Worm (Caenorhabditis elegans) whole organism, midembryonic: ENCODE measurements around the gene H38K22.7.

Experiments
- T22C8.4 ChIP-seq: fragments of 200-800 bp; sonication (Bioruptor generic); IDR thresholded peaks from 2 replicates; pipeline ENCODE4 v1.3.6; 2022; ENCODE audit warnings: missing genetic modification characterization, missing compliant biosample characterization
- cog-1 ChIP-seq: sonication (generic microtip); optimal IDR thresholded peaks from 2 replicates; lab custom pipeline; 2016; ENCODE audit warnings: missing genetic modification characterization, missing compliant biosample characterization
- flt-1 ChIP-seq: fragments of 200-800 bp; sonication (Bioruptor generic); IDR thresholded peaks from 2 replicates; pipeline ENCODE4 v1.3.6; 2022; ENCODE audit warnings: missing genetic modification characterization, missing compliant biosample characterization
- klf-2 ChIP-seq: fragments of 200-800 bp; sonication (Bioruptor generic); conservative IDR thresholded peaks from 2 replicates; pipeline ENCODE4 v1.3.6; 2022; ENCODE audit warnings: missing genetic modification reagents, missing genetic modification characterization, missing compliant biosample characterization
- med-1 ChIP-seq: sonication (generic microtip); optimal IDR thresholded peaks from 2 replicates; lab custom pipeline; 2017; ENCODE audit warnings: missing genetic modification characterization, mild to moderate bottlenecking, missing compliant biosample characterization, antibody characterized with exemption, missing genetic modification reagents; ENCODE audit not compliant: insufficient read depth
- ref-1 ChIP-seq: fragments of 200-800 bp; sonication (Bioruptor generic); conservative IDR thresholded peaks from 2 replicates; pipeline ENCODE4 v1.3.6; 2022; ENCODE audit warnings: missing genetic modification reagents, missing genetic modification characterization, missing compliant biosample characterization
- tab-1 ChIP-seq: fragments of 200-800 bp; sonication (Bioruptor generic); IDR thresholded peaks from 2 replicates; pipeline ENCODE4 v1.3.6; 2022; ENCODE audit warnings: missing genetic modification characterization, missing compliant biosample characterization
- ztf-23 ChIP-seq: fragments of 200-800 bp; sonication (Bioruptor generic); IDR thresholded peaks from 2 replicates; pipeline ENCODE4 v1.3.6; 2022; ENCODE audit warnings: missing genetic modification reagents, missing genetic modification characterization, missing compliant biosample characterization
- ztf-29 ChIP-seq: fragments of 200-800 bp; sonication (Bioruptor generic); IDR thresholded peaks from 2 replicates; pipeline ENCODE4 v1.3.6; 2022; ENCODE audit warnings: missing genetic modification reagents, missing genetic modification characterization, missing compliant biosample characterization

- TF ChIP-seq cog-1 (no peak), tab-1 (GFP tag; lab: Robert Waterston, UW) (no peak), flt-1 (GFP tag; lab: Robert Waterston, UW) (no peak), ztf-29 (GFP tag; lab: Robert Waterston, UW) (no peak), klf-2 (GFP tag; lab: Robert Waterston, UW) (no peak), med-1 (GFP tag; lab: Kevin White, UChicago) (no peak), T22C8.4 (GFP tag; lab: Robert Waterston, UW) (no peak), ztf-23 (GFP tag; lab: Robert Waterston, UW) (no peak), ref-1 (GFP tag; lab: Robert Waterston, UW) (no peak)
These were observed 38.3 kb upstream of the H38K22.7 start for ce11 chrIII:4283175-4283574.
